Fruit fly (Drosophila melanogaster) whole organism, embryonic: ENCODE data around the gene Ostgamma.

Experiments used
- Abd-B ChIP-seq: fragments of 200-800 bp; sonication (Bioruptor generic); optimal IDR thresholded peaks from 2 replicates; lab custom pipeline; 2018; ENCODE audit warnings: missing biosample characterization, mild to moderate bottlenecking, missing genetic modification characterization, moderate library complexity
- CG10209 ChIP-seq: fragments of 200-800 bp; sonication (Bioruptor generic); optimal IDR thresholded peaks from 3 replicates; lab custom pipeline; 2017; ENCODE audit warnings: missing biosample characterization, mild to moderate bottlenecking, missing genetic modification characterization, missing genetic modification reagents
- CG10979 ChIP-seq: fragments of 200-800 bp; sonication (Bioruptor generic); optimal IDR thresholded peaks from 2 replicates; lab custom pipeline; 2018; ENCODE audit warnings: missing biosample characterization, mild to moderate bottlenecking, missing genetic modification characterization, moderate library complexity
- CG12155 ChIP-seq: fragments of 200-800 bp; sonication (Bioruptor generic); optimal IDR thresholded peaks from 3 replicates; lab custom pipeline; 2016; ENCODE audit warnings: missing biosample characterization, missing genetic modification characterization
- CG12299 ChIP-seq: fragments of 200-800 bp; sonication (Bioruptor generic); optimal IDR thresholded peaks from 2 replicates; lab custom pipeline; 2018; ENCODE audit warnings: missing biosample characterization, mild to moderate bottlenecking, missing genetic modification characterization
- CG13624 ChIP-seq: fragments of 200-800 bp; sonication (Bioruptor generic); optimal IDR thresholded peaks from 2 replicates; lab custom pipeline; 2016; ENCODE audit warnings: missing biosample characterization, missing genetic modification characterization
- CG14014 ChIP-seq: fragments of 200-800 bp; sonication (Bioruptor generic); IDR thresholded peaks from 2 replicates; pipeline ENCODE4 v1.3.6; 2022; ENCODE audit warnings: missing biosample characterization, missing genetic modification characterization
- CG14441 ChIP-seq: fragments of 200-800 bp; sonication (Bioruptor generic); IDR thresholded peaks from 2 replicates; pipeline ENCODE4 v1.3.6; 2022; ENCODE audit warnings: missing biosample characterization, missing genetic modification characterization
- CG17186 ChIP-seq: fragments of 200-800 bp; sonication (Bioruptor generic); optimal IDR thresholded peaks from 3 replicates; lab custom pipeline; 2017; ENCODE audit warnings: missing biosample characterization, missing genetic modification reagents, missing genetic modification characterization
- CG17568 ChIP-seq: fragments of 200-800 bp; sonication (Bioruptor generic); optimal IDR thresholded peaks from 2 replicates; lab custom pipeline; 2018; ENCODE audit warnings: missing biosample characterization, mild to moderate bottlenecking, missing genetic modification characterization, moderate library complexity
- CG17912 ChIP-seq: fragments of 200-800 bp; sonication (Bioruptor generic); optimal IDR thresholded peaks from 2 replicates; lab custom pipeline; 2018; ENCODE audit warnings: missing biosample characterization, mild to moderate bottlenecking, missing genetic modification characterization
- CG2120 ChIP-seq: fragments of 200-800 bp; sonication (Bioruptor generic); optimal IDR thresholded peaks from 3 replicates; lab custom pipeline; 2016; ENCODE audit warnings: missing biosample characterization, missing genetic modification characterization
- CG3726 ChIP-seq: fragments of 200-800 bp; sonication (Bioruptor generic); IDR thresholded peaks from 3 replicates; pipeline ENCODE4, ENCODE4 v1.3.6; 2022; ENCODE audit warnings: missing biosample characterization, missing genetic modification characterization
- CG3995 ChIP-seq: fragments of 200-800 bp; sonication (Bioruptor generic); optimal IDR thresholded peaks from 3 replicates; lab custom pipeline; 2016; ENCODE audit warnings: missing biosample characterization, missing genetic modification characterization
- CG4360 ChIP-seq: fragments of 200-800 bp; sonication (Bioruptor generic); IDR thresholded peaks from 2 replicates; pipeline ENCODE4 v1.3.6; 2022; ENCODE audit warnings: missing biosample characterization, missing genetic modification characterization
- CG43689 ChIP-seq: fragments of 200-800 bp; sonication (Bioruptor generic); IDR thresholded peaks from 2 replicates; pipeline ENCODE4 v1.3.6; 2022; ENCODE audit warnings: missing biosample characterization, missing genetic modification characterization
- CG4820 ChIP-seq: fragments of 200-800 bp; sonication (Bioruptor generic); optimal IDR thresholded peaks from 3 replicates; lab custom pipeline; 2016; ENCODE audit warnings: missing biosample characterization, missing genetic modification characterization
- CG6254 ChIP-seq: fragments of 200-800 bp; sonication (Bioruptor generic); optimal IDR thresholded peaks from 3 replicates; lab custom pipeline; 2017; ENCODE audit warnings: mild to moderate bottlenecking, missing biosample characterization, missing genetic modification reagents, missing genetic modification characterization
- CG7987 ChIP-seq: fragments of 200-800 bp; sonication (Bioruptor generic); optimal IDR thresholded peaks from 2 replicates; lab custom pipeline; 2018; ENCODE audit warnings: missing biosample characterization, mild to moderate bottlenecking, missing genetic modification characterization, moderate library complexity
- CG8281 ChIP-seq: fragments of 200-800 bp; sonication (Bioruptor generic); optimal IDR thresholded peaks from 2 replicates; lab custom pipeline; 2018; ENCODE audit warnings: missing biosample characterization, mild to moderate bottlenecking, missing genetic modification characterization, moderate library complexity
- Deaf1 ChIP-seq: fragments of 200-800 bp; optimal IDR thresholded peaks from 3 replicates; lab custom pipeline; 2019; ENCODE audit warnings: missing biosample characterization, mild to moderate bottlenecking, missing genetic modification characterization, moderate library complexity
- Dll ChIP-seq: fragments of 200-800 bp; sonication (Bioruptor generic); IDR thresholded peaks from 4 replicates; pipeline ENCODE4 v1.3.6; 2022; ENCODE audit warnings: missing biosample characterization, missing genetic modification characterization; ENCODE audit not compliant: partially characterized antibody
- Fer3 ChIP-seq: fragments of 200-800 bp; sonication (Bioruptor generic); optimal IDR thresholded peaks from 2 replicates; lab custom pipeline; 2018; ENCODE audit warnings: missing biosample characterization, mild to moderate bottlenecking, missing genetic modification characterization, moderate library complexity
- Gsc ChIP-seq: fragments of 200-800 bp; sonication (Bioruptor generic); IDR thresholded peaks from 2 replicates; pipeline ENCODE4 v1.3.6; 2022; ENCODE audit warnings: missing biosample characterization, missing genetic modification characterization
- Lpt ChIP-seq: fragments of >200 bp; optimal IDR thresholded peaks from 2 replicates; lab custom pipeline; 2018; ENCODE audit warnings: missing biosample characterization, missing genetic modification characterization
- Meics ChIP-seq: fragments of 200-800 bp; sonication (Bioruptor generic); optimal IDR thresholded peaks from 2 replicates; lab custom pipeline; 2017; ENCODE audit warnings: missing biosample characterization, mild to moderate bottlenecking, missing genetic modification characterization
- Nf-YB ChIP-seq: fragments of 200-800 bp; sonication (Bioruptor generic); optimal IDR thresholded peaks from 3 replicates; lab custom pipeline; 2019; ENCODE audit warnings: missing biosample characterization, mild to moderate bottlenecking, missing genetic modification characterization, moderate library complexity
- Poxn ChIP-seq: fragments of 200-800 bp; sonication (Bioruptor generic); IDR thresholded peaks from 2 replicates; pipeline ENCODE4 v1.3.6; 2022; ENCODE audit warnings: missing biosample characterization, missing genetic modification characterization
- Scr ChIP-seq: fragments of 200-800 bp; sonication (Bioruptor generic); IDR thresholded peaks from 2 replicates; pipeline ENCODE4 v1.3.6; 2022; ENCODE audit warnings: missing biosample characterization, missing genetic modification characterization; ENCODE audit not compliant: partially characterized antibody
- Side ChIP-seq: fragments of 200-800 bp; sonication (Bioruptor generic); optimal IDR thresholded peaks from 2 replicates; lab custom pipeline; 2016; ENCODE audit warnings: missing biosample characterization, missing genetic modification characterization
- Spps ChIP-seq: fragments of 200-800 bp; sonication (Bioruptor generic); optimal IDR thresholded peaks from 2 replicates; lab custom pipeline; 2018; ENCODE audit warnings: missing biosample characterization, mild to moderate bottlenecking, missing genetic modification characterization
- Xbp1 ChIP-seq: fragments of 200-800 bp; sonication (Bioruptor generic); optimal IDR thresholded peaks from 3 replicates; lab custom pipeline; 2016; ENCODE audit warnings: missing biosample characterization, mild to moderate bottlenecking, missing genetic modification characterization
- ato ChIP-seq: fragments of 200-800 bp; sonication (Bioruptor generic); IDR thresholded peaks from 2 replicates; pipeline ENCODE4 v1.3.6; 2022; ENCODE audit warnings: missing biosample characterization, missing genetic modification characterization; ENCODE audit not compliant: partially characterized antibody
- bigmax ChIP-seq: fragments of 200-800 bp; sonication (Bioruptor generic); optimal IDR thresholded peaks from 2 replicates; lab custom pipeline; 2018; ENCODE audit warnings: missing biosample characterization, mild to moderate bottlenecking, missing genetic modification characterization
- dysf ChIP-seq: fragments of 200-800 bp; sonication (Bioruptor generic); IDR thresholded peaks from 3 replicates; pipeline ENCODE4 v1.3.6; 2022; ENCODE audit warnings: missing biosample characterization, missing genetic modification characterization
- exex ChIP-seq: fragments of 200-800 bp; sonication (Bioruptor generic); optimal IDR thresholded peaks from 4 replicates; lab custom pipeline; 2018; ENCODE audit warnings: missing biosample characterization, mild to moderate bottlenecking, missing genetic modification characterization, moderate library complexity
- gcm ChIP-seq: fragments of 200-800 bp; sonication (Bioruptor generic); optimal IDR thresholded peaks from 2 replicates; lab custom pipeline; 2019; ENCODE audit warnings: missing biosample characterization, mild to moderate bottlenecking, missing genetic modification characterization, moderate library complexity
- insv ChIP-seq, 2 experiments: fragments of 200-800 bp; sonication (Bioruptor generic); optimal IDR thresholded peaks; 3 replicates each; lab custom pipeline; 2016 to 2018; ENCODE audit warnings: missing biosample characterization in 2 of 2, missing genetic modification characterization in 2 of 2
- inv ChIP-seq: fragments of 200-800 bp; sonication (Bioruptor generic); IDR thresholded peaks from 2 replicates; pipeline ENCODE4 v1.3.6; 2022; ENCODE audit warnings: missing biosample characterization, missing genetic modification characterization; ENCODE audit not compliant: partially characterized antibody
- jigr1 ChIP-seq: fragments of 200-800 bp; sonication (Bioruptor generic); IDR thresholded peaks from 3 replicates; pipeline ENCODE4 v1.3.6; 2022; ENCODE audit warnings: missing biosample characterization, missing genetic modification characterization
- kah ChIP-seq: fragments of 200-800 bp; sonication (Bioruptor generic); optimal IDR thresholded peaks from 2 replicates; lab custom pipeline; 2018; ENCODE audit warnings: missing biosample characterization, mild to moderate bottlenecking, missing genetic modification characterization
- lilli ChIP-seq: fragments of 200-800 bp; sonication (Bioruptor generic); optimal IDR thresholded peaks from 3 replicates; lab custom pipeline; 2016; ENCODE audit warnings: missing biosample characterization, missing genetic modification characterization
- lov ChIP-seq, 2 experiments: fragments of 200-800 bp in 1 of 2; fragments of >200 bp in 1 of 2; sonication (Bioruptor generic) in 1 of 2; IDR thresholded peaks in 1 of 2; optimal IDR thresholded peaks in 1 of 2; 2 replicates in 1 of 2; 3 replicates in 1 of 2; pipeline versions ENCODE4 v1.3.6 to Lab custom; 2017 to 2022; ENCODE audit warnings: missing biosample characterization in 1 of 2, missing genetic modification characterization in 1 of 2
- mld ChIP-seq: fragments of 200-800 bp; sonication (Bioruptor generic); IDR thresholded peaks from 3 replicates; pipeline ENCODE4 v1.3.6; 2022; ENCODE audit warnings: missing biosample characterization, missing genetic modification characterization; ENCODE audit not compliant: partially characterized antibody
- org-1 ChIP-seq: fragments of 200-800 bp; sonication (Bioruptor generic); optimal IDR thresholded peaks from 2 replicates; lab custom pipeline; 2017; ENCODE audit warnings: missing biosample characterization, missing genetic modification characterization
- pita ChIP-seq: fragments of 200-800 bp; sonication (Bioruptor generic); optimal IDR thresholded peaks from 2 replicates; lab custom pipeline; 2017; ENCODE audit warnings: missing biosample characterization, mild to moderate bottlenecking, missing genetic modification characterization
- sima ChIP-seq: fragments of 200-800 bp; sonication (Bioruptor generic); optimal IDR thresholded peaks from 2 replicates; lab custom pipeline; 2016; ENCODE audit warnings: missing biosample characterization, missing genetic modification characterization
- zen ChIP-seq: fragments of 200-800 bp; sonication (Bioruptor generic); optimal IDR thresholded peaks from 3 replicates; lab custom pipeline; 2018; ENCODE audit warnings: missing biosample characterization, mild to moderate bottlenecking, missing genetic modification characterization, moderate library complexity

Gene Ostgamma

DNA sequence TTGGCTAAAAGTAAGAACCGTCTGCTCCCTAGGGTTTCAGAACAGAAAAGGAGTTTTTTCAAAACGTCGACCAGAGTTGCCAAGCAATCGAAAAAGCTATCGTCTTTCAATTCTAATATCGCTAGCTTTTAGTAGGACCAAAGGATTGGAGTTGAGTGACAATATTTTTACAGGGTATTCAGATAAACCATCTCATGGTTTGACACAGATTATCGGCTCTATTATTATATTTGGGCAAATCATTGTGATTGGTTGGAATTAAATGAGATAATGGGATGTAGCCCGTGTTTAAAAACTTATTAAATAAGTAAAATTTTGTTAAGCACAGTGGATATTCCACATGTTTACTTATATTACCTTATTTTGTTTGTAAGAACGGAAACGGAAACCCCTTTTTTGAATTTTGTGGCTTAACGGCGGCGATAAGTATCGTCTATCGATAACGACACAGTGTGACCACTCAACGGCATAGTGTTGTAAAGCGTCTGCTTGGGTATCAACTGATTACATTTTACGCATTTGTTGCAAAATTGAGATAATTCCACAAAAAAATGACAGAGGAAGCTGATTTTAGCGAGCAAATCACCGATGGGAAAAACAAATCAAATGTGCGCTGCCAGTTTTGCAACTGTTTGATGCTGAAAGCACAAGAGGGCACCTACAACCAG is 12.0 kb upstream of the Ostgamma start, which contains the start of the genes mtsh and strat (continued):
- TF ChIP-seq dysf (GFP tag; lab: Robert Waterston, UW): peak; percentile 45; the same call in 2 of the 3 replicates
- peak; percentile 58 for TF ChIP-seq lilli (GFP tag; lab: Kevin White, UChicago)
- peak; percentile 42 for TF ChIP-seq CG12155 (GFP tag; lab: Kevin White, UChicago)
- peak; percentile 79 for TF ChIP-seq zen (tag; lab: Kevin White, UChicago)
- peak; percentile 64; the same call in 2 of the 4 replicates for TF ChIP-seq Dll (GFP tag; lab: Robert Waterston, UW)
- TF ChIP-seq Xbp1 (GFP tag; lab: Kevin White, UChicago): peak; percentile 66
- peak; percentile 40 for TF ChIP-seq CG17186 (GFP tag; lab: Kevin White, UChicago)
- TF ChIP-seq CG2120 (GFP tag; lab: Kevin White, UChicago): peak; percentile 59
- TF ChIP-seq Gsc (GFP tag; lab: Robert Waterston, UW): no peak
- TF ChIP-seq CG4820: peak; percentile 45
- peak; percentile 35; the same call in 1 of the 2 replicates for TF ChIP-seq inv (GFP tag; lab: Robert Waterston, UW)
- TF ChIP-seq ato (GFP tag; lab: Robert Waterston, UW): peak; percentile 56; the same call in 1 of the 2 replicates
- TF ChIP-seq CG4360: no peak; the same call in 1 of the 2 replicates
- no peak for TF ChIP-seq Nf-YB (GFP tag; lab: Kevin White, UChicago)
- peak; percentile 7 for TF ChIP-seq bigmax (GFP tag; lab: Kevin White, UChicago)
- no peak for TF ChIP-seq Abd-B
- TF ChIP-seq CG14014 (GFP tag; lab: Robert Waterston, UW): peak; percentile 9; the same call in 1 of the 2 replicates
- no peak for TF ChIP-seq CG43689 (GFP tag; lab: Robert Waterston, UW)
- TF ChIP-seq lov (optimal IDR thresholded peaks at IDR 0.05; lab: Kevin White, UChicago): no peak
- peak; percentile 83; the same call in 2 of the 3 replicates for TF ChIP-seq lov (GFP tag; IDR thresholded peaks at IDR 0.05; lab: Robert Waterston, UW)
- peak; percentile 34 for TF ChIP-seq CG12299 (tag; lab: Kevin White, UChicago)
- no peak for TF ChIP-seq CG17568 (GFP tag; lab: Kevin White, UChicago)
- TF ChIP-seq exex (tag; lab: Kevin White, UChicago): peak; percentile 44
- TF ChIP-seq CG6254 (GFP tag; lab: Kevin White, UChicago): peak; percentile 30
- peak; percentile 21 for TF ChIP-seq CG10209 (GFP tag; lab: Kevin White, UChicago)
- TF ChIP-seq pita (GFP tag; lab: Kevin White, UChicago): no peak
- TF ChIP-seq CG7987 (GFP tag; lab: Kevin White, UChicago): peak; percentile 84
- peak; percentile 81 for TF ChIP-seq Meics
- no peak for TF ChIP-seq CG17912 (GFP tag; lab: Kevin White, UChicago)
- TF ChIP-seq CG3726 (GFP tag; lab: Robert Waterston, UW): no peak
- TF ChIP-seq mld (GFP tag; lab: Robert Waterston, UW): no peak
- TF ChIP-seq gcm: peak; percentile 40
- TF ChIP-seq org-1 (GFP tag; lab: Kevin White, UChicago): peak; percentile 8
- peak; percentile 56 for TF ChIP-seq sima (GFP tag; lab: Kevin White, UChicago)
- TF ChIP-seq Side (GFP tag; lab: Kevin White, UChicago): peak; percentile 72
- peak; percentile 62 for TF ChIP-seq Scr (GFP tag; lab: Robert Waterston, UW)
- peak; percentile 26 for TF ChIP-seq kah (GFP tag; lab: Kevin White, UChicago)
- peak in 1 of 2 experiments; percentile 58 for TF ChIP-seq insv (GFP tag; optimal IDR thresholded peaks at IDR 0.05; lab: Kevin White, UChicago)
- peak; percentile 26 for TF ChIP-seq CG3995
- TF ChIP-seq CG10979 (tag; lab: Kevin White, UChicago): peak; percentile 55
- TF ChIP-seq Poxn: no peak
- peak; percentile 73 for TF ChIP-seq CG13624 (GFP tag; lab: Kevin White, UChicago)
- TF ChIP-seq CG14441 (GFP tag; lab: Robert Waterston, UW): peak; percentile 59
- TF ChIP-seq jigr1 (GFP tag; lab: Robert Waterston, UW): no peak
- peak; percentile 73 for TF ChIP-seq Fer3 (tag; lab: Kevin White, UChicago)
- TF ChIP-seq Spps (tag; lab: Kevin White, UChicago): peak; percentile 18
- TF ChIP-seq Lpt (GFP tag; lab: Kevin White, UChicago): no peak
- peak; percentile 39 for TF ChIP-seq CG8281
- TF ChIP-seq Deaf1 (tag; lab: Kevin White, UChicago): no peak
